Fruit fly (Drosophila melanogaster) S2 (cell line): ENCODE data around the gene CG13124.

Experiments
- CG8478 ChIP-seq: fragments of >200 bp; optimal IDR thresholded peaks from 2 replicates; lab custom pipeline; 2018
- CTCF ChIP-seq, 2 experiments: fragments of >200 bp; optimal IDR thresholded peaks; 2 replicates each; lab custom pipeline; 2018

dm6 chr2L:9911783-9912182, 3.4 kb upstream of the CG13124 start:
- TF ChIP-seq CTCF (optimal IDR thresholded peaks at IDR 0.05; lab: Kevin White, UChicago) (no peak), CG8478 (lab: Kevin White, UChicago) (no peak)
